Fruit fly (Drosophila melanogaster) whole organism, embryonic: Measurements from ENCODE around the gene sicily.
A peak's percentile ranks its signal among the peaks of the same experiment; 100 is the strongest.

ENCODE experiments used
- Aef1 ChIP-seq: fragments of 200-800 bp; sonication (Bioruptor generic); IDR thresholded peaks from 3 replicates; pipeline ENCODE4 v1.3.6; 2022; ENCODE audit warnings: missing biosample characterization, missing genetic modification characterization
- Atf-2 ChIP-seq: fragments of 200-800 bp; sonication (Bioruptor generic); optimal IDR thresholded peaks from 2 replicates; lab custom pipeline; 2016; ENCODE audit warnings: missing biosample characterization, missing genetic modification characterization
- CG10267 ChIP-seq: fragments of 200-800 bp; sonication (Bioruptor generic); optimal IDR thresholded peaks from 2 replicates; lab custom pipeline; 2018; ENCODE audit warnings: missing biosample characterization, mild to moderate bottlenecking, missing genetic modification characterization, moderate library complexity
- CG11398 ChIP-seq: fragments of 200-800 bp; sonication (Bioruptor generic); optimal IDR thresholded peaks from 2 replicates; lab custom pipeline; 2016; ENCODE audit warnings: missing biosample characterization, missing genetic modification characterization
- CG11723 ChIP-seq: fragments of 200-800 bp; sonication (Bioruptor generic); optimal IDR thresholded peaks from 2 replicates; lab custom pipeline; 2017; ENCODE audit warnings: missing biosample characterization, mild to moderate bottlenecking, missing genetic modification characterization
- CG12104 ChIP-seq: fragments of 200-800 bp; sonication (Bioruptor generic); optimal IDR thresholded peaks from 3 replicates; lab custom pipeline; 2016; ENCODE audit warnings: missing biosample characterization, missing genetic modification characterization
- CG17186 ChIP-seq: fragments of 200-800 bp; sonication (Bioruptor generic); optimal IDR thresholded peaks from 3 replicates; lab custom pipeline; 2017; ENCODE audit warnings: missing biosample characterization, missing genetic modification reagents, missing genetic modification characterization
- CG17359 ChIP-seq: fragments of 200-800 bp; sonication (Bioruptor generic); optimal IDR thresholded peaks from 3 replicates; lab custom pipeline; 2018; ENCODE audit warnings: missing biosample characterization, mild to moderate bottlenecking, missing genetic modification characterization, moderate library complexity
- CG17385 ChIP-seq: fragments of 200-800 bp; sonication (Bioruptor generic); optimal IDR thresholded peaks from 3 replicates; lab custom pipeline; 2018; ENCODE audit warnings: missing biosample characterization, mild to moderate bottlenecking, missing genetic modification characterization
- CG17829 ChIP-seq: fragments of 200-800 bp; optimal IDR thresholded peaks from 2 replicates; lab custom pipeline; 2019; ENCODE audit warnings: missing biosample characterization, mild to moderate bottlenecking, missing genetic modification characterization, moderate library complexity
- CG1832 ChIP-seq: fragments of 200-800 bp; sonication (Bioruptor generic); optimal IDR thresholded peaks from 2 replicates; lab custom pipeline; 2017; ENCODE audit warnings: missing biosample characterization, mild to moderate bottlenecking, missing genetic modification characterization, inconsistent platforms
- CG18619 ChIP-seq: fragments of 200-800 bp; sonication (Bioruptor generic); optimal IDR thresholded peaks from 3 replicates; lab custom pipeline; 2017; ENCODE audit warnings: missing biosample characterization, mild to moderate bottlenecking, missing genetic modification characterization
- CG18764 ChIP-seq: fragments of 200-800 bp; sonication (Bioruptor generic); optimal IDR thresholded peaks from 3 replicates; lab custom pipeline; 2016; ENCODE audit warnings: missing biosample characterization, missing genetic modification characterization
- CG2129 ChIP-seq: fragments of 200-800 bp; sonication (Bioruptor generic); IDR thresholded peaks from 2 replicates; pipeline ENCODE4 v1.3.6; 2022; ENCODE audit warnings: missing biosample characterization, missing genetic modification characterization; ENCODE audit not compliant: partially characterized antibody
- CG30403 ChIP-seq: fragments of 200-800 bp; sonication (Bioruptor generic); optimal IDR thresholded peaks from 3 replicates; lab custom pipeline; 2016; ENCODE audit warnings: missing biosample characterization, missing genetic modification characterization
- CG3726 ChIP-seq: fragments of 200-800 bp; sonication (Bioruptor generic); IDR thresholded peaks from 3 replicates; pipeline ENCODE4, ENCODE4 v1.3.6; 2022; ENCODE audit warnings: missing biosample characterization, missing genetic modification characterization
- CG3838 ChIP-seq: fragments of 200-800 bp; sonication (Bioruptor generic); optimal IDR thresholded peaks from 3 replicates; lab custom pipeline; 2016; ENCODE audit warnings: missing biosample characterization, missing genetic modification characterization
- CG9727 ChIP-seq: fragments of 200-800 bp; sonication (Bioruptor generic); optimal IDR thresholded peaks from 3 replicates; lab custom pipeline; 2017; ENCODE audit warnings: missing biosample characterization, mild to moderate bottlenecking, missing genetic modification characterization
- CG9797 ChIP-seq: fragments of 200-800 bp; sonication (Bioruptor generic); optimal IDR thresholded peaks from 3 replicates; lab custom pipeline; 2018; ENCODE audit warnings: missing biosample characterization, mild to moderate bottlenecking, missing genetic modification characterization
- D ChIP-seq, 2 experiments: fragments of 200-800 bp in 1 of 2; fragments of >200 bp in 1 of 2; sonication (Bioruptor generic) in 1 of 2; optimal IDR thresholded peaks; 2 replicates in 1 of 2; 3 replicates in 1 of 2; lab custom pipeline; 2017; ENCODE audit warnings: mild to moderate bottlenecking in 1 of 2, missing biosample characterization in 1 of 2, missing genetic modification characterization in 1 of 2, missing genetic modification reagents in 1 of 2
- Dek ChIP-seq: fragments of 200-800 bp; sonication (Bioruptor generic); optimal IDR thresholded peaks from 3 replicates; lab custom pipeline; 2019; ENCODE audit warnings: missing biosample characterization, mild to moderate bottlenecking, missing genetic modification characterization, moderate library complexity
- Dll ChIP-seq: fragments of 200-800 bp; sonication (Bioruptor generic); IDR thresholded peaks from 4 replicates; pipeline ENCODE4 v1.3.6; 2022; ENCODE audit warnings: missing biosample characterization, missing genetic modification characterization; ENCODE audit not compliant: partially characterized antibody
- HHEX ChIP-seq: fragments of 200-800 bp; sonication (Bioruptor generic); optimal IDR thresholded peaks from 3 replicates; lab custom pipeline; 2017; ENCODE audit warnings: missing biosample characterization, mild to moderate bottlenecking, missing genetic modification characterization, missing genetic modification reagents
- Lhr ChIP-seq: fragments of 200-800 bp; sonication (Bioruptor generic); optimal IDR thresholded peaks from 3 replicates; lab custom pipeline; 2017; ENCODE audit warnings: mild to moderate bottlenecking, missing biosample characterization, missing genetic modification reagents, missing genetic modification characterization
- Mad ChIP-seq: fragments of 200-800 bp; sonication (Bioruptor generic); optimal IDR thresholded peaks from 2 replicates; lab custom pipeline; 2016; ENCODE audit warnings: missing biosample characterization, missing genetic modification characterization
- Meics ChIP-seq: fragments of 200-800 bp; sonication (Bioruptor generic); optimal IDR thresholded peaks from 2 replicates; lab custom pipeline; 2017; ENCODE audit warnings: missing biosample characterization, mild to moderate bottlenecking, missing genetic modification characterization
- NC2β ChIP-seq: fragments of 200-800 bp; sonication (Bioruptor generic); optimal IDR thresholded peaks from 2 replicates; lab custom pipeline; 2016; ENCODE audit warnings: missing biosample characterization, missing genetic modification characterization
- NK7.1 ChIP-seq: fragments of 200-800 bp; sonication (Bioruptor generic); optimal IDR thresholded peaks from 3 replicates; lab custom pipeline; 2016; ENCODE audit warnings: missing biosample characterization, missing genetic modification characterization
- Nf-YC ChIP-seq: fragments of 200-800 bp; optimal IDR thresholded peaks from 3 replicates; lab custom pipeline; 2019; ENCODE audit warnings: missing biosample characterization, mild to moderate bottlenecking, missing genetic modification characterization, moderate library complexity
- Oaz ChIP-seq: fragments of 200-800 bp; sonication (Bioruptor generic); IDR thresholded peaks from 2 replicates; pipeline ENCODE4 v1.3.6; 2022; ENCODE audit warnings: missing biosample characterization, missing genetic modification characterization
- Sry-β ChIP-seq: fragments of 200-800 bp; sonication (Bioruptor generic); optimal IDR thresholded peaks from 2 replicates; lab custom pipeline; 2018; ENCODE audit warnings: missing biosample characterization, mild to moderate bottlenecking, missing genetic modification characterization, moderate library complexity
- Trl ChIP-seq, 3 experiments: fragments of >200 bp in 2 of 3; fragments of 200-800 bp in 1 of 3; sonication (Bioruptor generic) in 1 of 3; optimal IDR thresholded peaks; 2 replicates in 1 of 3; 3 replicates in 2 of 3; lab custom pipeline; 2016 to 2017; ENCODE audit warnings: missing biosample characterization in 1 of 3, missing genetic modification characterization in 1 of 3
- Xrp1 ChIP-seq: fragments of 200-800 bp; sonication (Bioruptor generic); IDR thresholded peaks from 2 replicates; pipeline ENCODE4 v1.3.6; 2022; ENCODE audit warnings: missing biosample characterization, missing genetic modification characterization
- ash1 ChIP-seq: fragments of 200-800 bp; sonication (Bioruptor generic); optimal IDR thresholded peaks from 2 replicates; lab custom pipeline; 2018; ENCODE audit warnings: missing biosample characterization, mild to moderate bottlenecking, missing genetic modification characterization
- az2 ChIP-seq: fragments of 200-800 bp; sonication (Bioruptor generic); optimal IDR thresholded peaks from 3 replicates; lab custom pipeline; 2016; ENCODE audit warnings: missing biosample characterization, missing genetic modification characterization
- br ChIP-seq: fragments of >200 bp; optimal IDR thresholded peaks from 2 replicates; lab custom pipeline; 2017
- cas ChIP-seq: fragments of 200-800 bp; sonication (Bioruptor generic); IDR thresholded peaks from 2 replicates; pipeline ENCODE4 v1.3.6; 2022; ENCODE audit warnings: missing biosample characterization, missing genetic modification characterization
- cg ChIP-seq: fragments of 200-800 bp; sonication (Bioruptor generic); optimal IDR thresholded peaks from 3 replicates; lab custom pipeline; 2019; ENCODE audit warnings: missing biosample characterization, mild to moderate bottlenecking, missing genetic modification characterization, moderate library complexity
- ci ChIP-seq: fragments of 200-800 bp; sonication (Bioruptor generic); IDR thresholded peaks from 3 replicates; pipeline ENCODE4 v1.3.6; 2022; ENCODE audit warnings: missing biosample characterization, missing genetic modification characterization
- exex ChIP-seq: fragments of 200-800 bp; sonication (Bioruptor generic); optimal IDR thresholded peaks from 4 replicates; lab custom pipeline; 2018; ENCODE audit warnings: missing biosample characterization, mild to moderate bottlenecking, missing genetic modification characterization, moderate library complexity
- gce ChIP-seq: fragments of 200-800 bp; sonication (Bioruptor generic); IDR thresholded peaks from 3 replicates; pipeline ENCODE4 v1.3.6; 2022; ENCODE audit warnings: missing biosample characterization, missing genetic modification characterization
- gro ChIP-seq: fragments of 200-800 bp; sonication (Bioruptor generic); optimal IDR thresholded peaks from 2 replicates; lab custom pipeline; 2016; ENCODE audit warnings: missing biosample characterization, missing genetic modification characterization
- ind ChIP-seq: fragments of 200-800 bp; sonication (Bioruptor generic); optimal IDR thresholded peaks from 3 replicates; lab custom pipeline; 2016; ENCODE audit warnings: missing biosample characterization, missing genetic modification characterization
- nmo ChIP-seq: fragments of 200-800 bp; sonication (Bioruptor generic); optimal IDR thresholded peaks from 2 replicates; lab custom pipeline; 2018; ENCODE audit warnings: missing biosample characterization, mild to moderate bottlenecking, missing genetic modification characterization, moderate library complexity
- odd ChIP-seq: fragments of 200-800 bp; sonication (Bioruptor generic); optimal IDR thresholded peaks from 2 replicates; lab custom pipeline; 2017; ENCODE audit warnings: missing biosample characterization, mild to moderate bottlenecking, missing genetic modification characterization
- onecut ChIP-seq: fragments of 200-800 bp; sonication (Bioruptor generic); IDR thresholded peaks from 2 replicates; pipeline ENCODE4 v1.3.6; 2022; ENCODE audit warnings: missing biosample characterization, missing genetic modification characterization
- so ChIP-seq: fragments of 200-800 bp; sonication (Bioruptor generic); IDR thresholded peaks from 3 replicates; pipeline ENCODE4 v1.3.6; 2022; ENCODE audit warnings: missing biosample characterization, missing genetic modification characterization
- sob ChIP-seq: fragments of 200-800 bp; sonication (Bioruptor generic); IDR thresholded peaks from 2 replicates; pipeline ENCODE4 v1.3.6; 2022; ENCODE audit warnings: missing biosample characterization, missing genetic modification characterization
- tap ChIP-seq: fragments of 200-800 bp; optimal IDR thresholded peaks from 3 replicates; lab custom pipeline; 2019; ENCODE audit warnings: missing biosample characterization, mild to moderate bottlenecking, missing genetic modification characterization, moderate library complexity

The sicily gene

DNA sequence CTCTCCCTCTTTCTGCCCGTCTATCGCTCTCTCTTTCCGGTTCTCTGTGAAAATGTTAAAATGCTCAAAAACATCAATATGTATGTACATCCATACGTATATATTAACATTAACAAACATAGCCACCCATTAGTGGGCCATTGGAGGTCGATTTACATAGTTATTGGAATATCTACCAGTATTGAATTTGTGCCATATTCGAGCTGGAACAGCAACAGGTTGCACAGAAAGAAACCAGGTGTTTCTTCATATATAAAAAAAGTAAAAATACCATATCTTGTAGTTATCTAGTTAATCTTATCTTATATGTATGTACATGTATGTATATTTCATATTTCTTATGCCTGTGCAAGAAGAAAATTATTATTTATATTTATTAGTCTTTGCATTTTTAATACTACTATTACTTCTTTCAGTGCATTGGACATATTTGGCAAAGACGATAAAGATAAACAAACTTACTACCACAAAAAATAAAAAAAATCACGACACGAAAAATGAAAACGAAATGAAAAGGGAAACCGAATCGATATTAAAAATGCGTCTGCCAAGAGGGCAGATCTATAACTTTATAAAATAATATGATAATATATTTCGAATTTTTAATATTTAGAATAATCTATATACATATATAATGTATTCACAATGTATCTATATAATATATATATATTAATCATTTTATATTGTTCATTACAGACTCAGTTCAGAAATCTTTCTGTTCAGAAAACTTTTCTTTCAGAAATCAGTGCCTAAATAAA lies 42.8 kb upstream of the sicily start (continued):
- TF ChIP-seq CG12104 (GFP tag; lab: Kevin White, UChicago) = no peak
- peak; percentile 45 for TF ChIP-seq CG30403 (GFP tag; lab: Kevin White, UChicago)
- peak; percentile 71 for TF ChIP-seq CG17359 (tag; lab: Kevin White, UChicago)
- TF ChIP-seq Atf-2 (GFP tag; lab: Kevin White, UChicago) = no peak
- TF ChIP-seq CG2129 (GFP tag; lab: Robert Waterston, UW) = no peak
- peak; percentile 13 for TF ChIP-seq Nf-YC (tag; lab: Kevin White, UChicago)
- TF ChIP-seq br = no peak
- peak; percentile 30 for TF ChIP-seq HHEX (GFP tag; lab: Kevin White, UChicago)
- TF ChIP-seq cas (GFP tag; lab: Robert Waterston, UW) = no peak
- no peak for TF ChIP-seq CG18619 (GFP tag; lab: Kevin White, UChicago)
- TF ChIP-seq Aef1 (GFP tag; lab: Robert Waterston, UW) = 0 out of 3 replicates have a peak, but pooled peaks have one; percentile 28
- TF ChIP-seq az2 (GFP tag; lab: Kevin White, UChicago) = peak; percentile 25
- no peak for TF ChIP-seq CG18764 (GFP tag; lab: Kevin White, UChicago)
- TF ChIP-seq Xrp1 (GFP tag; lab: Robert Waterston, UW) = peak; percentile 65; the same call in 1 of the 2 replicates
- no peak for TF ChIP-seq odd (GFP tag; lab: Kevin White, UChicago)
- TF ChIP-seq Sry-β (GFP tag; lab: Kevin White, UChicago) = no peak
- peak; percentile 13 for TF ChIP-seq ind (GFP tag; lab: Kevin White, UChicago)
- TF ChIP-seq Dek = peak; percentile 9
- TF ChIP-seq nmo (GFP tag; lab: Kevin White, UChicago) = peak; percentile 34
- no peak for TF ChIP-seq CG3726 (GFP tag; lab: Robert Waterston, UW)
- TF ChIP-seq NC2β (GFP tag; lab: Kevin White, UChicago) = no peak
- no peak for TF ChIP-seq ci
- TF ChIP-seq D (optimal IDR thresholded peaks at IDR 0.05; lab: Kevin White, UChicago) = no peak
- no peak for TF ChIP-seq D (GFP tag; optimal IDR thresholded peaks at IDR 0.05; lab: Kevin White, UChicago)
- TF ChIP-seq Oaz (GFP tag; lab: Robert Waterston, UW) = peak; percentile 35; the same call in 1 of the 2 replicates
- no peak for TF ChIP-seq Dll (GFP tag; lab: Robert Waterston, UW)
- TF ChIP-seq gce (GFP tag; lab: Robert Waterston, UW) = no peak
- TF ChIP-seq Meics = peak; percentile 44
- TF ChIP-seq CG9727 = peak; percentile 16
- peak; percentile 41; the same call in 1 of the 2 replicates for TF ChIP-seq sob
- TF ChIP-seq CG17186 (GFP tag; lab: Kevin White, UChicago) = no peak
- no peak for TF ChIP-seq gro
- no peak for TF ChIP-seq Mad (GFP tag; lab: Kevin White, UChicago)
- peak in 1 of 2 experiments; percentile 11 for TF ChIP-seq Trl (optimal IDR thresholded peaks at IDR 0.05; lab: Kevin White, UChicago)
- no peak for TF ChIP-seq Trl (GFP tag; optimal IDR thresholded peaks at IDR 0.05; lab: Kevin White, UChicago)
- TF ChIP-seq cg (GFP tag; lab: Kevin White, UChicago) = no peak
- peak; percentile 34 for TF ChIP-seq CG17829 (tag; lab: Kevin White, UChicago)
- no peak for TF ChIP-seq CG11723 (GFP tag; lab: Kevin White, UChicago)
- peak; percentile 50 for TF ChIP-seq tap
- no peak for TF ChIP-seq ash1 (GFP tag; lab: Kevin White, UChicago)
- TF ChIP-seq CG3838 (GFP tag; lab: Kevin White, UChicago) = no peak
- no peak for TF ChIP-seq CG9797 (GFP tag; lab: Kevin White, UChicago)
- TF ChIP-seq CG17385 (GFP tag; lab: Kevin White, UChicago) = peak; percentile 25
- TF ChIP-seq so (GFP tag; lab: Robert Waterston, UW) = no peak; the same call in 2 of the 3 replicates
- TF ChIP-seq exex (tag; lab: Kevin White, UChicago) = no peak
- TF ChIP-seq NK7.1 (GFP tag; lab: Kevin White, UChicago) = no peak
- TF ChIP-seq Lhr (GFP tag; lab: Kevin White, UChicago) = no peak
- no peak for TF ChIP-seq onecut (GFP tag; lab: Robert Waterston, UW)
- no peak for TF ChIP-seq CG1832
- TF ChIP-seq CG10267 (tag; lab: Kevin White, UChicago) = peak; percentile 26
- TF ChIP-seq CG11398 (GFP tag; lab: Kevin White, UChicago) = no peak
